Fruit fly (Drosophila melanogaster) whole organism, embryonic: ENCODE data around the gene slp1.

Source experiments
- Ada2b ChIP-seq: fragments of 200-800 bp; sonication (Bioruptor generic); IDR thresholded peaks from 2 replicates; pipeline ENCODE4 v1.3.6; 2022; ENCODE audit warnings: missing biosample characterization, missing genetic modification characterization
- Atf3 ChIP-seq: fragments of 200-800 bp; sonication (Bioruptor generic); optimal IDR thresholded peaks from 3 replicates; lab custom pipeline; 2016; ENCODE audit warnings: missing biosample characterization, missing genetic modification characterization
- CG1233 ChIP-seq: fragments of 200-800 bp; sonication (Bioruptor generic); optimal IDR thresholded peaks from 4 replicates; lab custom pipeline; 2018; ENCODE audit warnings: missing biosample characterization, mild to moderate bottlenecking, missing genetic modification characterization
- CG1832 ChIP-seq: fragments of 200-800 bp; sonication (Bioruptor generic); optimal IDR thresholded peaks from 2 replicates; lab custom pipeline; 2017; ENCODE audit warnings: missing biosample characterization, mild to moderate bottlenecking, missing genetic modification characterization, inconsistent platforms
- CG18476 ChIP-seq: fragments of 200-800 bp; sonication (Bioruptor generic); optimal IDR thresholded peaks from 2 replicates; lab custom pipeline; 2016; ENCODE audit warnings: missing biosample characterization, mild to moderate bottlenecking, missing genetic modification characterization
- CG18619 ChIP-seq: fragments of 200-800 bp; sonication (Bioruptor generic); optimal IDR thresholded peaks from 3 replicates; lab custom pipeline; 2017; ENCODE audit warnings: missing biosample characterization, mild to moderate bottlenecking, missing genetic modification characterization
- CG2129 ChIP-seq: fragments of 200-800 bp; sonication (Bioruptor generic); IDR thresholded peaks from 2 replicates; pipeline ENCODE4 v1.3.6; 2022; ENCODE audit warnings: missing biosample characterization, missing genetic modification characterization; ENCODE audit not compliant: partially characterized antibody
- CG2712 ChIP-seq: fragments of 200-800 bp; optimal IDR thresholded peaks from 3 replicates; lab custom pipeline; 2019; ENCODE audit warnings: missing biosample characterization, mild to moderate bottlenecking, missing genetic modification characterization, moderate library complexity
- CG2875 ChIP-seq: fragments of 200-800 bp; sonication (Bioruptor generic); optimal IDR thresholded peaks from 2 replicates; lab custom pipeline; 2017; ENCODE audit warnings: missing biosample characterization, mild to moderate bottlenecking, missing genetic modification characterization, missing genetic modification reagents
- CG31441 ChIP-seq: fragments of 200-800 bp; sonication (Bioruptor generic); IDR thresholded peaks from 2 replicates; pipeline ENCODE4 v1.3.6; 2022; ENCODE audit warnings: missing biosample characterization, missing genetic modification characterization
- CG3163 ChIP-seq: fragments of 200-800 bp; sonication (Bioruptor generic); optimal IDR thresholded peaks from 3 replicates; lab custom pipeline; 2016; ENCODE audit warnings: missing biosample characterization, missing genetic modification characterization
- CG32767 ChIP-seq: fragments of 200-800 bp; sonication (Bioruptor generic); IDR thresholded peaks from 2 replicates; pipeline ENCODE4 v1.3.6; 2022; ENCODE audit warnings: missing biosample characterization, missing genetic modification characterization
- CG33557 ChIP-seq: fragments of 200-800 bp; sonication (Bioruptor generic); optimal IDR thresholded peaks from 2 replicates; lab custom pipeline; 2019; ENCODE audit warnings: missing biosample characterization, mild to moderate bottlenecking, missing genetic modification characterization, moderate library complexity
- CG4617 ChIP-seq: fragments of 200-800 bp; sonication (Bioruptor generic); optimal IDR thresholded peaks from 3 replicates; lab custom pipeline; 2016; ENCODE audit warnings: missing biosample characterization, missing genetic modification characterization, borderline replicate concordance
- CG7556 ChIP-seq: fragments of 200-800 bp; sonication (Bioruptor generic); optimal IDR thresholded peaks from 2 replicates; lab custom pipeline; 2017; ENCODE audit warnings: missing biosample characterization, mild to moderate bottlenecking, missing genetic modification characterization
- CG8765 ChIP-seq: fragments of 200-800 bp; sonication (Bioruptor generic); IDR thresholded peaks from 2 replicates; pipeline ENCODE4 v1.3.6; 2022; ENCODE audit warnings: missing biosample characterization, missing genetic modification characterization
- CG8924 ChIP-seq: fragments of 200-800 bp; optimal IDR thresholded peaks from 3 replicates; lab custom pipeline; 2019; ENCODE audit warnings: missing biosample characterization, mild to moderate bottlenecking, missing genetic modification characterization, moderate library complexity
- CG8944 ChIP-seq: fragments of 200-800 bp; sonication (Bioruptor generic); optimal IDR thresholded peaks from 3 replicates; lab custom pipeline; 2016; ENCODE audit warnings: missing biosample characterization, missing genetic modification characterization
- CG9437 ChIP-seq: fragments of 200-800 bp; sonication (Bioruptor generic); optimal IDR thresholded peaks from 2 replicates; lab custom pipeline; 2018; ENCODE audit warnings: missing biosample characterization, mild to moderate bottlenecking, missing genetic modification characterization
- CG9609 ChIP-seq: fragments of 200-800 bp; sonication (Bioruptor generic); optimal IDR thresholded peaks from 3 replicates; lab custom pipeline; 2016; ENCODE audit warnings: missing biosample characterization, missing genetic modification characterization
- Deaf1 ChIP-seq: fragments of 200-800 bp; optimal IDR thresholded peaks from 3 replicates; lab custom pipeline; 2019; ENCODE audit warnings: missing biosample characterization, mild to moderate bottlenecking, missing genetic modification characterization, moderate library complexity
- Drgx ChIP-seq: fragments of 200-800 bp; sonication (Bioruptor generic); IDR thresholded peaks from 2 replicates; pipeline ENCODE4 v1.3.6; 2022; ENCODE audit warnings: missing biosample characterization, missing genetic modification characterization
- Hand ChIP-seq: fragments of 200-800 bp; sonication (Bioruptor generic); optimal IDR thresholded peaks from 2 replicates; lab custom pipeline; 2017; ENCODE audit warnings: mild to moderate bottlenecking, missing biosample characterization, missing genetic modification reagents, missing genetic modification characterization
- Mrtf ChIP-seq: fragments of 200-800 bp; sonication (Bioruptor generic); IDR thresholded peaks from 3 replicates; pipeline ENCODE4 v1.3.6; 2022; ENCODE audit warnings: missing biosample characterization, missing genetic modification characterization
- Ptx1 ChIP-seq: fragments of 200-800 bp; sonication (Bioruptor generic); IDR thresholded peaks from 2 replicates; pipeline ENCODE4 v1.3.6; 2022; ENCODE audit warnings: missing biosample characterization, missing genetic modification characterization
- Ravus ChIP-seq: fragments of 200-800 bp; sonication (Bioruptor generic); IDR thresholded peaks from 2 replicates; pipeline ENCODE4 v1.3.6; 2022; ENCODE audit warnings: missing biosample characterization, missing genetic modification characterization
- Sry-δ ChIP-seq: fragments of 200-800 bp; sonication (Bioruptor generic); optimal IDR thresholded peaks from 2 replicates; lab custom pipeline; 2016; ENCODE audit warnings: missing biosample characterization, missing genetic modification characterization
- Vsx1 ChIP-seq: fragments of 200-800 bp; sonication (Bioruptor generic); optimal IDR thresholded peaks from 2 replicates; lab custom pipeline; 2017; ENCODE audit warnings: missing biosample characterization, mild to moderate bottlenecking, missing genetic modification characterization, missing genetic modification reagents
- ap ChIP-seq: fragments of 200-800 bp; sonication (Bioruptor generic); IDR thresholded peaks from 2 replicates; pipeline ENCODE4 v1.3.6; 2022; ENCODE audit warnings: missing biosample characterization, missing genetic modification characterization
- chm ChIP-seq: fragments of 200-800 bp; sonication (Bioruptor generic); IDR thresholded peaks from 2 replicates; pipeline ENCODE4 v1.3.6; 2022; ENCODE audit warnings: missing biosample characterization, missing genetic modification characterization
- croc ChIP-seq: fragments of 200-800 bp; sonication (Bioruptor generic); conservative IDR thresholded peaks from 3 replicates; pipeline ENCODE4 v1.3.6; 2022; ENCODE audit warnings: missing biosample characterization, missing genetic modification characterization
- dan ChIP-seq: fragments of 200-800 bp; sonication (Bioruptor generic); IDR thresholded peaks from 2 replicates; pipeline ENCODE4 v1.3.6; 2022; ENCODE audit warnings: missing biosample characterization, missing genetic modification characterization
- en ChIP-seq: fragments of 200-800 bp; sonication (Bioruptor generic); optimal IDR thresholded peaks from 2 replicates; lab custom pipeline; 2016; ENCODE audit warnings: missing biosample characterization, missing genetic modification characterization
- jumu ChIP-seq: fragments of 200-800 bp; sonication (Bioruptor generic); optimal IDR thresholded peaks from 3 replicates; lab custom pipeline; 2016; ENCODE audit warnings: missing biosample characterization, missing genetic modification characterization
- klu ChIP-seq: fragments of 200-800 bp; sonication (Bioruptor generic); IDR thresholded peaks from 2 replicates; pipeline ENCODE4 v1.3.6; 2022; ENCODE audit warnings: missing biosample characterization, missing genetic modification characterization
- lola ChIP-seq, 3 experiments: fragments of >200 bp in 2 of 3; fragments of 200-800 bp in 1 of 3; sonication (Bioruptor generic) in 1 of 3; optimal IDR thresholded peaks; 2 replicates each; lab custom pipeline; 2017 to 2019; ENCODE audit warnings: missing biosample characterization in 3 of 3, missing genetic modification characterization in 3 of 3, mild to moderate bottlenecking in 1 of 3, moderate library complexity in 1 of 3
- nerfin-1 ChIP-seq: fragments of 200-800 bp; sonication (Bioruptor generic); optimal IDR thresholded peaks from 3 replicates; lab custom pipeline; 2019; ENCODE audit warnings: missing biosample characterization, mild to moderate bottlenecking, missing genetic modification characterization, moderate library complexity
- otp ChIP-seq: fragments of 200-800 bp; sonication (Bioruptor generic); IDR thresholded peaks from 3 replicates; pipeline ENCODE4, ENCODE4 v1.3.6; 2022; ENCODE audit warnings: missing biosample characterization, missing genetic modification characterization
- pan ChIP-seq, 4 experiments: fragments of >200 bp in 3 of 4; fragments of 200-800 bp in 1 of 4; sonication (Bioruptor generic) in 1 of 4; optimal IDR thresholded peaks in 3 of 4; IDR thresholded peaks in 1 of 4; 2 replicates each; pipeline versions ENCODE4 v1.3.6 to Lab custom; 2017 to 2022; ENCODE audit warnings: missing biosample characterization in 2 of 4, missing genetic modification characterization in 2 of 4, mixed read lengths in 1 of 4
- prd ChIP-seq, 3 experiments: fragments of >200 bp in 2 of 3; fragments of 200-800 bp in 1 of 3; sonication (Bioruptor generic) in 1 of 3; optimal IDR thresholded peaks in 2 of 3; IDR thresholded peaks in 1 of 3; 2 replicates in 2 of 3; 3 replicates in 1 of 3; pipeline versions ENCODE4 v1.3.6 to Lab custom; 2017 to 2022; ENCODE audit warnings: missing biosample characterization in 1 of 3, missing genetic modification characterization in 1 of 3
- sens-2 ChIP-seq: fragments of 200-800 bp; sonication (Bioruptor generic); IDR thresholded peaks from 2 replicates; pipeline ENCODE4 v1.3.6; 2022; ENCODE audit warnings: missing biosample characterization, missing genetic modification characterization
- seq ChIP-seq: fragments of 200-800 bp; sonication (Bioruptor generic); IDR thresholded peaks from 2 replicates; pipeline ENCODE4 v1.3.6; 2022; ENCODE audit warnings: missing biosample characterization, missing genetic modification characterization
- sqz ChIP-seq: fragments of 200-800 bp; sonication (Bioruptor generic); optimal IDR thresholded peaks from 3 replicates; lab custom pipeline; 2018; ENCODE audit warnings: missing biosample characterization, mild to moderate bottlenecking, missing genetic modification characterization
- stc ChIP-seq: fragments of 200-800 bp; sonication (Bioruptor generic); IDR thresholded peaks from 2 replicates; pipeline ENCODE4 v1.3.6; 2022; ENCODE audit warnings: missing biosample characterization, missing genetic modification characterization
- tap ChIP-seq: fragments of 200-800 bp; optimal IDR thresholded peaks from 3 replicates; lab custom pipeline; 2019; ENCODE audit warnings: missing biosample characterization, mild to moderate bottlenecking, missing genetic modification characterization, moderate library complexity
- tio ChIP-seq: fragments of 200-800 bp; sonication (Bioruptor generic); optimal IDR thresholded peaks from 2 replicates; lab custom pipeline; 2017; ENCODE audit warnings: missing biosample characterization, missing genetic modification characterization, inconsistent platforms
- twi ChIP-seq: fragments of 200-800 bp; optimal IDR thresholded peaks from 2 replicates; lab custom pipeline; 2019; ENCODE audit warnings: missing biosample characterization, mild to moderate bottlenecking, missing genetic modification characterization, moderate library complexity
- unpg ChIP-seq: fragments of 200-800 bp; sonication (Bioruptor generic); optimal IDR thresholded peaks from 3 replicates; lab custom pipeline; 2018; ENCODE audit warnings: missing biosample characterization, mild to moderate bottlenecking, missing genetic modification characterization, moderate library complexity

Gene slp1

dm6 chr2L:3827406-3828133 is 2.1 kb downstream of the slp1 start (continued):
- peak; percentile 86 for TF ChIP-seq CG7556 (GFP tag; lab: Kevin White, UChicago)
- TF ChIP-seq tio (GFP tag; lab: Kevin White, UChicago): peak; percentile 73
- TF ChIP-seq klu: no peak
- peak; percentile 82 for TF ChIP-seq CG8765 (GFP tag; lab: Robert Waterston, UW)
- TF ChIP-seq Ravus (GFP tag; lab: Robert Waterston, UW): no peak
- peak; percentile 57 for TF ChIP-seq tap (tag; lab: Kevin White, UChicago)
- peak; percentile 98 for TF ChIP-seq CG33557 (GFP tag; lab: Kevin White, UChicago)
- TF ChIP-seq en: peak; percentile 24
- TF ChIP-seq Vsx1: peak; percentile 53
- TF ChIP-seq lola (GFP tag; optimal IDR thresholded peaks at IDR 0.05; lab: Kevin White, UChicago): peak in 1 of 3 experiments; percentile 96
- peak; percentile 70 for TF ChIP-seq sqz (GFP tag; lab: Kevin White, UChicago)
- no peak for TF ChIP-seq Ada2b (GFP tag; lab: Robert Waterston, UW)
- peak; percentile 16 for TF ChIP-seq CG9609 (GFP tag; lab: Kevin White, UChicago)
- TF ChIP-seq Ptx1 (GFP tag; lab: Robert Waterston, UW): peak; percentile 32; the same call in 1 of the 2 replicates
- TF ChIP-seq ap: no peak
- no peak for TF ChIP-seq Hand (GFP tag; lab: Kevin White, UChicago)
- TF ChIP-seq seq: no peak
- TF ChIP-seq twi: peak; percentile 85
- TF ChIP-seq CG18476: peak; percentile 36
- peak; percentile 96 for TF ChIP-seq CG2712 (tag; lab: Kevin White, UChicago)
- TF ChIP-seq CG9437 (GFP tag; lab: Kevin White, UChicago): peak; percentile 33
- no peak for TF ChIP-seq pan (optimal IDR thresholded peaks at IDR 0.05; lab: Kevin White, UChicago)
- TF ChIP-seq pan (GFP tag; optimal IDR thresholded peaks at IDR 0.05 in 1 of 2, IDR thresholded peaks at IDR 0.05 in 1 of 2): peak in 1 of 2 experiments; percentile 26
- no peak for TF ChIP-seq prd (optimal IDR thresholded peaks at IDR 0.05; lab: Kevin White, UChicago)
- peak; percentile 88 for TF ChIP-seq prd (GFP tag; IDR thresholded peaks at IDR 0.05; lab: Robert Waterston, UW)
- peak; percentile 13 for TF ChIP-seq CG4617 (GFP tag; lab: Kevin White, UChicago)
- TF ChIP-seq Sry-δ: peak; percentile 9
- peak; percentile 18 for TF ChIP-seq CG8944 (GFP tag; lab: Kevin White, UChicago)
- peak; percentile 72 for TF ChIP-seq sens-2 (GFP tag; lab: Robert Waterston, UW)
- no peak for TF ChIP-seq Drgx
- TF ChIP-seq otp: no peak
- peak; percentile 54 for TF ChIP-seq CG18619 (GFP tag; lab: Kevin White, UChicago)
- peak; percentile 95 for TF ChIP-seq CG8924
- TF ChIP-seq jumu (GFP tag; lab: Kevin White, UChicago): peak; percentile 69
- no peak for TF ChIP-seq CG3163 (GFP tag; lab: Kevin White, UChicago)
- peak; percentile 89 for TF ChIP-seq CG31441 (GFP tag; lab: Robert Waterston, UW)
- TF ChIP-seq CG2129 (GFP tag; lab: Robert Waterston, UW): no peak
- TF ChIP-seq dan (GFP tag; lab: Robert Waterston, UW): peak; percentile 75; the same call in 1 of the 2 replicates
- no peak for TF ChIP-seq stc (GFP tag; lab: Robert Waterston, UW)
- peak; percentile 79 for TF ChIP-seq unpg
- 0 out of 2 replicates have a peak, but pooled peaks have one; percentile 44 for TF ChIP-seq CG32767 (GFP tag; lab: Robert Waterston, UW)
- TF ChIP-seq Deaf1 (tag; lab: Kevin White, UChicago): peak; percentile 24
- TF ChIP-seq croc: peak; percentile 77
- peak; percentile 72 for TF ChIP-seq CG1233 (GFP tag; lab: Kevin White, UChicago)
- peak; percentile 2 for TF ChIP-seq Atf3 (GFP tag; lab: Kevin White, UChicago)
- peak; percentile 65; the same call in 1 of the 2 replicates for TF ChIP-seq chm (GFP tag; lab: Robert Waterston, UW)
- TF ChIP-seq CG2875 (GFP tag; lab: Kevin White, UChicago): peak; percentile 42
- TF ChIP-seq CG1832: no peak
- TF ChIP-seq Mrtf (GFP tag; lab: Robert Waterston, UW): no peak
- peak; percentile 81 for TF ChIP-seq nerfin-1
